Worm (Caenorhabditis elegans): ENCODE measurements around the gene Y64H9A.2.

The Y64H9A.2 gene

ce11 chrX:5018062-5018653, 25.6 kb upstream of the Y64H9A.2 start (continued):
- TF ChIP-seq ceh-20 (GFP tag; IDR thresholded peaks at IDR 0.05) (no peak), nhr-28 (tag; optimal IDR thresholded peaks at IDR 0.05) (peak; percentile 20), php-3 (GFP tag; IDR thresholded peaks at IDR 0.05) (peak; percentile 87), egl-43 (GFP tag; IDR thresholded peaks at IDR 0.05) (no peak), unc-62 (GFP tag; optimal IDR thresholded peaks at IDR 0.05 in 1 of 2) (peak in 1 of 2 experiments; percentile 24), unc-62 (tag; optimal IDR thresholded peaks at IDR 0.05) (no peak)

ce11 chrX:5020996-5021395, 22.8 kb upstream of the Y64H9A.2 start, which contains the start of gene ZC449.2:
ZC449.2 (plus strand) TSS chrX:5021285.
- TF ChIP-seq daf-16 (GFP tag; optimal IDR thresholded peaks at IDR 0.05) = no peak
- TF ChIP-seq daf-16 (tag; optimal IDR thresholded peaks at IDR 0.05) = peak; percentile 9
- no peak for TF ChIP-seq Y105C5A.15 (GFP tag; IDR thresholded peaks at IDR 0.05)
- TF ChIP-seq aha-1 (tag) = peak; percentile 71

ce11 chrX:5022682-5023081, 21.1 kb upstream of the Y64H9A.2 start:
- peak; percentile 61 for TF ChIP-seq nhr-6 (tag; optimal IDR thresholded peaks at IDR 0.05)
- TF ChIP-seq ceh-62 (tag; optimal IDR thresholded peaks at IDR 0.05) = no peak
- no peak; the same call in 1 of the 2 replicates for TF ChIP-seq F44E2.7 (GFP tag; IDR thresholded peaks at IDR 0.05)
- TF ChIP-seq egl-27 (tag; optimal IDR thresholded peaks at IDR 0.05) = no peak
- no peak for TF ChIP-seq lin-29 (GFP tag; IDR thresholded peaks at IDR 0.05)
- TF ChIP-seq ztf-11 (tag; optimal IDR thresholded peaks at IDR 0.05) = no peak
- TF ChIP-seq mxl-2 (GFP tag; conservative IDR thresholded peaks at IDR 0.05) = no peak
- peak; percentile 83 for TF ChIP-seq pha-4 (GFP tag; IDR thresholded peaks at IDR 0.05)
- TF ChIP-seq pha-4 (tag; optimal IDR thresholded peaks at IDR 0.05) = no peak
- no peak for TF ChIP-seq jun-1 (tag; optimal IDR thresholded peaks at IDR 0.05)
- TF ChIP-seq ztf-7 (tag; optimal IDR thresholded peaks at IDR 0.05) = peak; percentile 52
- TF ChIP-seq unc-130 (GFP tag; optimal IDR thresholded peaks at IDR 0.05) = no peak
- no peak for TF ChIP-seq ceh-32 (tag; optimal IDR thresholded peaks at IDR 0.05; ENCODE audit: poor library complexity)
- no peak for TF ChIP-seq tag-97 (GFP tag; IDR thresholded peaks at IDR 0.05)
- peak; percentile 3 for TF ChIP-seq dpl-1 (GFP tag; optimal IDR thresholded peaks at IDR 0.05)
- TF ChIP-seq spr-3 (GFP tag; optimal IDR thresholded peaks at IDR 0.05) = no peak
- no peak for TF ChIP-seq Y5F2A.4 (GFP tag; optimal IDR thresholded peaks at IDR 0.05)
- TF ChIP-seq aly-2 (tag; optimal IDR thresholded peaks at IDR 0.05) = no peak
- TF ChIP-seq nhr-25 (tag; optimal IDR thresholded peaks at IDR 0.05; ENCODE audit: borderline replicate concordance, insufficient read depth) = no peak
- TF ChIP-seq hmg-1.1 (GFP tag; IDR thresholded peaks at IDR 0.05) = peak; percentile 86
- TF ChIP-seq gei-8 (GFP tag; optimal IDR thresholded peaks at IDR 0.05) = peak; percentile 14
- TF ChIP-seq dmd-8 (GFP tag; IDR thresholded peaks at IDR 0.05) = peak; percentile 86
- TF ChIP-seq vab-7 (GFP tag; IDR thresholded peaks at IDR 0.05) = peak; percentile 80
- TF ChIP-seq rbr-2 (tag; optimal IDR thresholded peaks at IDR 0.05) = peak; percentile 28
- peak; percentile 78 for TF ChIP-seq mep-1 (tag; optimal IDR thresholded peaks at IDR 0.05)
- TF ChIP-seq ctbp-1 (GFP tag; IDR thresholded peaks at IDR 0.05) = peak; percentile 79
- peak; percentile 87 for TF ChIP-seq snpc-1.2 (GFP tag; IDR thresholded peaks at IDR 0.05)
- no peak for TF ChIP-seq fos-1 (tag; optimal IDR thresholded peaks at IDR 0.05)
- TF ChIP-seq Y75B8A.6 (GFP tag; IDR thresholded peaks at IDR 0.05) = peak; percentile 61; the same call in 1 of the 2 replicates
- no peak for TF ChIP-seq nhr-111 (GFP tag; optimal IDR thresholded peaks at IDR 0.05)
- TF ChIP-seq nhr-11 (tag; optimal IDR thresholded peaks at IDR 0.05) = peak; percentile 56
- TF ChIP-seq hlh-30 (tag; optimal IDR thresholded peaks at IDR 0.05; ENCODE audit: insufficient read depth) = peak; percentile 45
- 0 out of 2 replicates have a peak, but pooled peaks have one; percentile 42 for TF ChIP-seq dmd-9 (GFP tag; IDR thresholded peaks at IDR 0.05)
- no peak for TF ChIP-seq ceh-82 (tag; optimal IDR thresholded peaks at IDR 0.05)
- TF ChIP-seq unc-62 (GFP tag; optimal IDR thresholded peaks at IDR 0.05 in 1 of 2) = peak in 1 of 2 experiments; percentile 97
- TF ChIP-seq unc-62 (tag; optimal IDR thresholded peaks at IDR 0.05) = no peak
- TF ChIP-seq ceh-20 (GFP tag; IDR thresholded peaks at IDR 0.05) = peak; percentile 72; the same call in 1 of the 2 replicates
- peak; percentile 54 for TF ChIP-seq mxl-3 (GFP tag; optimal IDR thresholded peaks at IDR 0.05)
- TF ChIP-seq lsy-2 (tag; optimal IDR thresholded peaks at IDR 0.05) = peak in 1 of 2 experiments; percentile 59
- peak; percentile 17 for TF ChIP-seq spr-1 (tag; optimal IDR thresholded peaks at IDR 0.05)
- TF ChIP-seq ces-1 (GFP tag; optimal IDR thresholded peaks at IDR 0.05) = no peak
